Fruit fly (Drosophila melanogaster) whole organism: ENCODE results near the gene sob.

Source experiments
- CG8478 ChIP-seq: fragments of >200 bp; optimal IDR thresholded peaks from 2 replicates; lab custom pipeline; 2018; ENCODE audit warnings: inconsistent platforms
- Dll ChIP-seq: fragments of >200 bp; optimal IDR thresholded peaks from 2 replicates; lab custom pipeline; 2017
- EcR ChIP-seq, 2 experiments: fragments of >200 bp; optimal IDR thresholded peaks; 2 replicates each; lab custom pipeline; 2017; ENCODE audit warnings: missing biosample characterization in 2 of 2, missing genetic modification characterization in 2 of 2, missing genetic modification reagents in 2 of 2
- pan ChIP-seq: fragments of >200 bp; optimal IDR thresholded peaks from 2 replicates; lab custom pipeline; 2017
- psq ChIP-seq: fragments of >200 bp; optimal IDR thresholded peaks from 2 replicates; lab custom pipeline; 2017
- usp ChIP-seq: fragments of >200 bp; optimal IDR thresholded peaks from 2 replicates; lab custom pipeline; 2017; ENCODE audit warnings: missing biosample characterization, missing genetic modification characterization, mixed read lengths

The sob gene

DNA sequence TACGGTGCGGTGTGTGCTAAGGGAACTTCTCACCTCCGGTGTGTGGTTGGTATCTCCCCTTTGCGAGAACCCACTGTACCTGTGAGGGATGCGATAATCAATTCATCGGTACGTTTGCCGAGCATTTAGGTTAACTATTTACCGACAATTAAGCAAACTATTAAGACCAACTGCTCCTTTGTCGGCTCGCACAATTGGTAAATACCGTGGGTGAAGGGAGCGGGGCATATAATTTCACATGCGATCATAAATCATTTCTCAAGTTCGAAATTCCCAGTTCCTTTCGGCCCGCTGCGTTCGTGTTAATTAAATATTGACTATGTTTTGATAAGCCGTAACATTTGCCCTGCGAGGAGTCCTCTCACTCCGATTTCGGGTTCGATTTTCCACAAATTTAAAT, 31.7 kb downstream of the sob start:
- TF ChIP-seq CG8478 (lab: Kevin White, UChicago) (no peak), psq (lab: Kevin White, UChicago) (no peak), Dll (no peak), usp (GFP tag; lab: Kevin White, UChicago) (no peak), EcR (GFP tag; optimal IDR thresholded peaks at IDR 0.05; lab: Kevin White, UChicago) (no peak), pan (lab: Kevin White, UChicago) (no peak)

DNA sequence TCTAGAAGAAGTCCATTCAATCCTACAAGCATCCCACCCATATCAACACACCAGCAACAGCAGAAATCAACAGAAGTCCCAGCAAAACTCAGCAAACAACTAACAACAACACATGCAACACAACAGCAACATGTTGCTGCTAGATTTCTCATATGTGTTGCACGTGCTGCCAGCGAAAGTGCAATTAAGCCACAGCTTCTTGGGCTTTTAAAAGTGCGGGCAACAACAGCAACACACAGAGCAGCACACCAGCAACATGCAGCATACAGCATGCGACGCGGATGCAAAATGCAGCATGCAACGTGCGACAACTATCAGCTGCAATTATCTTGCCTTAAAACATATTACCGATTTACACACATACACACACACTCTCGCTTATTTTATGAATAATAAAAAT, 33.1 kb downstream of the sob start:
- TF ChIP-seq EcR (GFP tag; optimal IDR thresholded peaks at IDR 0.05; lab: Kevin White, UChicago): no peak
- TF ChIP-seq CG8478 (lab: Kevin White, UChicago): no peak
- no peak for TF ChIP-seq usp (GFP tag; lab: Kevin White, UChicago)
- TF ChIP-seq Dll: no peak
- TF ChIP-seq psq (lab: Kevin White, UChicago): no peak
- no peak for TF ChIP-seq pan (lab: Kevin White, UChicago)

DNA sequence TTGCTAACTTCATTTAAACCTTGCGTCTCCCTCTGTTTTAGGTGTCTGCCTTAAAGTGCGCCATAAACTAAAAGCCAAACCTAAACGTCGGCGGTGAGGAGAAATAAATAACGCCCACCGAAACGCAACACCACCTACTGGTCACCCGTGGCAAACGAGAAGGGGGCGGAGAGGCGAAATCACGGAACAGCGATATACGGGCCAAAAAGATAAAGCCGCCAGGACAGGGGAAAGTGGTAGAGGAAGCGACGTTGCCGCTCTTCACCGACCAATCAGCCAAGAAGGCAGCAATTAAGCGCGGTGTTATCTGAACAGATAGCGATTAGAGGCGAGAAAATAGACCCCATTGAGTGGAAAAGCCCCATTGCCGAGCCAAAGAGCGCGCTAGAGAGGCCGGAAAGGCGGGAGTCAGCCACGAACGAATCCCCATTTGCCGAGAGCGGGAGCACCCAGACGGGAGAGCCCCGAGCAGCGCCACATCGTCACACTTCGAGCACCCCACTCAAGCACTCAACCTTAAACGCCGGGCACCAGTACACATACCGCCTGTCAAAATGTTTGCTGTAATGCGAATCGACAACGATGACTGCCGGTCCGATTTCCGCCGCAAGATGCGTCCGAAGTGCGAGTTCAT, 35.4 kb downstream of the sob start:
- TF ChIP-seq pan (lab: Kevin White, UChicago) (no peak), psq (lab: Kevin White, UChicago) (no peak), Dll (peak; percentile 100), usp (GFP tag; lab: Kevin White, UChicago) (no peak), CG8478 (lab: Kevin White, UChicago) (no peak), EcR (GFP tag; optimal IDR thresholded peaks at IDR 0.05; lab: Kevin White, UChicago) (no peak)

DNA sequence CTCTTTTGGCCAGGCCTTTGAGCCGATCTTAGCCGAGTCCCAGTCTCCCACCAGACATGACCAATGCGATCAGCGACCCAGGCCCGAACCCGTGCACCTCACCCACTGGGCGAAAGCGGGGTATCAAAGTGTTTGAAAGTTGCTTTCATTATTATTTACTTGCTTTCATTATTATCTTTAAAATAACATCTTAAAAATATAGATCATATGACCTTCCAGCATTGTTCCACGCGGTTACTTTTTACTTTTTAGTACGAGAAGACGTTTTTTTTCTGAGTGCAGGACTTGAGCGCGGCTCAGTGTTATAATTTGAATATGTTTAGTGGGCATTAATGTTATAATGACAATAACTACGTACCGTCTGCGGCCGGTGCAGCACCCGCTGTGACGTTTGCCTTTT, 37.5 kb downstream of the sob start:
- TF ChIP-seq EcR (GFP tag; optimal IDR thresholded peaks at IDR 0.05; lab: Kevin White, UChicago): no peak
- no peak for TF ChIP-seq pan (lab: Kevin White, UChicago)
- TF ChIP-seq Dll: no peak
- TF ChIP-seq usp (GFP tag; lab: Kevin White, UChicago): no peak
- no peak for TF ChIP-seq psq (lab: Kevin White, UChicago)

DNA sequence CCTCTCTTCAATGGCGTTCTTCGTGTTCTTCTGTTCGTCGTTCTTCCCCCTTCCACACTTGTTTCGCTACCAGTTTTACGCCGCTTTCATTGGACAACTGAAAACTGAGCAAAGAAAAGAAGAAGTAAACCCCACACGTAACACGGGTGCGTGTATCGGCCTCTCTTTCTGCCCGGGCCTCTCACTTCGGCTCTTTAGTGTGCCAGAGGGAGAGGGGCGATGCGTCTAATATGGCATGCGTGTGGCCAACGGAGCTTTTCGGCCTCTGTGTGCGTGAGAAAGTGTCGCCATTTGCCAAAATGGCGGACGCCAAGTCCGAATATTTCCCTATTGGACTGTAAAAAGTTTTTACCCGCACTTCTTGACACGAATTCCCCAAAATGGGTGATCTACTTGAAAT, 40.6 kb downstream of the sob start:
- peak; percentile 61 for TF ChIP-seq CG8478 (lab: Kevin White, UChicago)
- no peak for TF ChIP-seq Dll

DNA sequence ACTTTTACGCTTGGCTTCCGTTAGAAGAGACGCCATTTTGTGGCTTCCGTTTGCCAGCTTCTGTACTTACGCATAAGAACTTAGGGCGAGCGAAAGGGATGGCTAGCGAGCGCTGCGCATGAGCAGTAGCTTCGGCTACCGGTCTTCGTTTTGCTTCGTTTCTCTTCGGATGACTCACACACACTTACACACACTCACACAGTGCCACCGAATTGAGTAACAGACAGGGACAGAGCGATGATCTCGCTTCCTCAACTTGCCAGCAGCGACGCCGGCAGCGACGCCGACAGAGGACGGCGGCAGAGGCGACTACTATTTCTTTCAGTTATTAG, 41.2 kb downstream of the sob start:
- TF ChIP-seq pan (lab: Kevin White, UChicago) (no peak), EcR (GFP tag; optimal IDR thresholded peaks at IDR 0.05; lab: Kevin White, UChicago) (no peak), Dll (no peak), CG8478 (lab: Kevin White, UChicago) (no peak), usp (GFP tag; lab: Kevin White, UChicago) (no peak), psq (lab: Kevin White, UChicago) (no peak)

DNA sequence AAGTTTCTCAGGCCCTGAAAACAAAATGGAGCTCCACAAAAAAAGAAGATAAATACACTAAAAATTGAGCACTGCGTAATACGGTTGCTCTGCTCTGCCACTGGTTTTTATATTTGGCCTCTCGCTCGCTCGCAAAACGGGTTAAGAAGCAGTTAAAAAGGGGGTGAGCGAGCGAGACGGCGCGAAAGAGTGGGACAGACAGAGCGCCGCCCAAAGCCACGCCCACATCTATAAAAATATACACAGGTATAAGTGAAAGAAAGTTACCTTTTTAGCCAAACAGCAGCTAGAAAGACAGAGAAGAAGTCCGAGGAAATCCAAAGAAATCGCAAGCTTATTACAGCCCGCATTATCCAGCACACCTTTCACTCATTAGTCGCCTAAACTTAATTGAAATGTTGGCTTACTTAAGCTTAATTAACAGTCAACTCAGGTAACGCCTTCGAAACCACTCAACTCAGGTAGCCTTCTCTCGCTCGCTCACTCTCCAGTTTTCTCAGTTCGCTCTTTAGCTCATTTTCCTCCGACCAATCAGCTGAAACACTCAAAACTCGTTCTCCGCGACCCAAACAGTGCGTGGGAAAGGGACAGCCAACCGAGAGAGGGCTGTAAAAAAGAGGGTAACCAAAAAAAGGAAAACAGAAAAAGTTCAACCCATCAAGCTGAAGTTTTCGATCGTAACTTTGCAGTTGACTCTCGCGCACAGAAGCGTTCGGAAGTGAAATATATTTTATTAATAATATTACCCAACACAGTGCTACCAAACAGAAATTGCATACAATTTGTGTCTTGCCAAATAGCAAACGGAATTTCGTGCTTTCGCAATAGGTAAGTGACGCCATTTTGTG, 41.8 kb downstream of the sob start, which contains the start of gene drm:
TSS of gene drm (plus strand) at position 684 of the 848 bp plus-strand sequence.
- peak; percentile 62 for TF ChIP-seq CG8478 (lab: Kevin White, UChicago)
- no peak for TF ChIP-seq usp (GFP tag; lab: Kevin White, UChicago)
- peak; percentile 64 for TF ChIP-seq Dll

DNA sequence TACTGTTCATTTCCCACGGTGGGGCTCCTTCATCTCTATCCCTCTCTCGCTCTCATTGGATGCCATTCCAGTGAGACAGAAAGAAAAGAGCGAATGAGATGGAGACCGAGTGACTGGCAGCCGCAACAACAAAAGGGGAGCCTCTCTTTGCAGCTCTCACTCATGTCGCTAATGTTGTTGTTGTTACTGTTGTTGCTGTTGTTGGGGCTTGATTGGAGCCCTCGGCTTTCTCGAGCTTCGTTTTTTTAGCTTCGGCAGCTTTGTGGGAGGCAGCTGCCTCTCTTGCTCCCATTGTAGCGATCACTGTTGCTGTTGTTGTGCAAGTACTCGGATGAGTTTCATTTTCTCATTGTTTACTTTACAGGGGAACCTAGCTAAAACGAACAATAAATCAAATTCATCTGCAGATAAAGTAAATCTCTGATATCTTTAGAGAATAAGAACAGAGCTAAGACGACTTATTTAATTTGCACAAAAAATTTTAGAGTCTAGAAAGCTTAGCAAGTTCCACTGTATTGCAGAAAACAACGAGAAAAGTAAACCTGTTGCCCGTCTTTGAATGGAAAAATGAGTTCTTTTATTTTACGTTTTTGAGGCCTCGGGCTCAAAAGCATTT, 46.2 kb downstream of the sob start:
- no peak for TF ChIP-seq usp (GFP tag; lab: Kevin White, UChicago)
- no peak for TF ChIP-seq pan (lab: Kevin White, UChicago)
- no peak for TF ChIP-seq EcR (GFP tag; optimal IDR thresholded peaks at IDR 0.05; lab: Kevin White, UChicago)
- TF ChIP-seq CG8478 (lab: Kevin White, UChicago): no peak
- no peak for TF ChIP-seq psq (lab: Kevin White, UChicago)
- TF ChIP-seq Dll: peak; percentile 74

DNA sequence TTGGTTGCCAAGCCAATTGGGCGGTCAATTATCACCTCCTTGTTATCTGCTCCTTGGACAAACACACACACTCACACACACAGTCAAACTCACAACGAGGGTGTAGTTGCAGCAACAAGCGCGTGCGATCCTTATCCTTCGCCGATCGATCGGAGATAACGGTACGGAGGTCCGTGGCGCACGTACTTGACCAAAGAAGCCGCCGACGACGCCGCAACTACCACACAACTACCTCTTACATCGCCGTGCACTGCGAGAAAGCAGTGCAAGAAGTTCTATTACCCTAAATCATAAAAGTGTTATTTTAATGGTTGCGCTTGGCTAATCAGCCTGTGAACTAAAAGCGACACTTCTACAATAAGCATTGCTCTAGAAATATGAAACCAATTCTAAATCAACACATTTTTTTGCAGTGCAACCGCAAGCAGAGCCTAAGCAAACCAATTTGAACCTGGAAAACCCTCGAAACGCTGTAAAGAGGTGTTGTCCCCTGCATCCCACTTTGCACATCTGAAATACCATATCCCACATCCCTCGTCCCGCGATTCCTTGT, 47.5 kb downstream of the sob start:
- TF ChIP-seq psq (lab: Kevin White, UChicago) (no peak), Dll (no peak), pan (lab: Kevin White, UChicago) (no peak), CG8478 (lab: Kevin White, UChicago) (no peak), EcR (GFP tag; optimal IDR thresholded peaks at IDR 0.05; lab: Kevin White, UChicago) (no peak), usp (GFP tag; lab: Kevin White, UChicago) (no peak)

DNA sequence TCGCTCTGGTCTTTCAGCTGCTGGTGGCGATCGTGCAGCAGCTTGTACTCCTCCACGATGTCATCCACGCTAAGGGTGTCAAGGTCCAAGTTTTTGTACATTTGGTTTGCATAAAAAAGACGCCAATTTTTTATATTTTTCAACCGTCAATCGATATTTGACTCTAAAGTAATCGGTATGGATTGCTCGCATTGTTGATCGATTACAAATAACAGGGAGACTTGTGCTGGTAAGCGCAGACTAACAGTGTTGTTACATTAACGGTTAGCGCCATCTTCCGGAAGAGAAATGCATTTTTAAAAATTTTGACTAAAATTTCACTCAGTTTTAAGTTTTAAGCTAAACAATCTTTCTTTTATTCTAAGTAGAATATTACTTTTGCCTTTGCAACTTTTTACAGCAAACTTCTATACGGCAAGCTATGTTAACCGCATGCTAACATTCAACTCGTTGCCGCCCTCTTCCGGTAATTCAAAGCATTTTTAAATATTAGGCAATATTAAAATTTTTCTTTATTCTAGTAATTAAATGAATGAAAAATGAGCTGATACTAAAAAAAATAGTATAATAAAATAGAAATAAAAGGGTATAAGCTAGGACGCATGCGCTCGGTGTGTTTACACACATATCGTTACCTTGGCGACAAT, 50.3 kb downstream of the sob start, which contains the start of the genes Spindly and IFT57:
TSS of gene Spindly (minus strand) at position 132 of the 647 bp plus-strand sequence.
TSS of gene IFT57 (plus strand) at position 604 of the 647 bp plus-strand sequence.
- TF ChIP-seq EcR (GFP tag; optimal IDR thresholded peaks at IDR 0.05; lab: Kevin White, UChicago) (no peak), usp (GFP tag; lab: Kevin White, UChicago) (no peak), pan (lab: Kevin White, UChicago) (no peak), Dll (no peak), psq (lab: Kevin White, UChicago) (no peak), CG8478 (lab: Kevin White, UChicago) (no peak)
